Worm (Caenorhabditis elegans): Measurements from ENCODE around the gene csq-1.

Gene csq-1

ce11 chrX:14706698-14707285 is 22.1 kb downstream of the csq-1 start, which contains the start of gene tmem-184 (continued):
- TF ChIP-seq nhr-27 (tag; optimal IDR thresholded peaks at IDR 0.05) (no peak), B0336.3 (GFP tag; IDR thresholded peaks at IDR 0.05) (peak; percentile 36; the same call in 1 of the 2 replicates), let-607 (tag; optimal IDR thresholded peaks at IDR 0.05) (peak; percentile 79 to 86), pbrm-1 (GFP tag; IDR thresholded peaks at IDR 0.05) (no peak), madf-3 (GFP tag; IDR thresholded peaks at IDR 0.05) (no peak), ceh-91 (GFP tag; IDR thresholded peaks at IDR 0.05) (no peak), nhr-80 (tag; optimal IDR thresholded peaks at IDR 0.05) (peak; percentile 96), attf-6 (GFP tag; IDR thresholded peaks at IDR 0.05) (no peak), ztf-18 (tag; optimal IDR thresholded peaks at IDR 0.05) (no peak), aptf-2 (GFP tag; conservative IDR thresholded peaks at IDR 0.05) (no peak), lsl-1 (GFP tag; optimal IDR thresholded peaks at IDR 0.05) (no peak), bed-2 (GFP tag; IDR thresholded peaks at IDR 0.05) (no peak), F52B5.7 (tag; optimal IDR thresholded peaks at IDR 0.05) (no peak), nfya-2 (GFP tag; IDR thresholded peaks at IDR 0.05) (no peak), ceh-79 (tag; optimal IDR thresholded peaks at IDR 0.05) (no peak), mcd-1 (GFP tag; IDR thresholded peaks at IDR 0.05) (peak; percentile 19; the same call in 1 of the 2 replicates), K11D2.4 (GFP tag; IDR thresholded peaks at IDR 0.05) (no peak)

- TF ChIP-seq lir-1 (GFP tag; conservative IDR thresholded peaks at IDR 0.05) (no peak), F10E7.11 (tag; optimal IDR thresholded peaks at IDR 0.05) (no peak), hlh-12 (tag; optimal IDR thresholded peaks at IDR 0.05) (no peak), ztf-22 (GFP tag; optimal IDR thresholded peaks at IDR 0.05) (no peak), snpc-4 (GFP tag; optimal IDR thresholded peaks at IDR 0.05) (peak; percentile 65), snpc-4 (tag; optimal IDR thresholded peaks at IDR 0.05) (peak; percentile 64 to 81 (median 72)), unc-130 (GFP tag; optimal IDR thresholded peaks at IDR 0.05) (no peak), dpff-1 (tag; optimal IDR thresholded peaks at IDR 0.05) (no peak), Y56A3A.18 (GFP tag; IDR thresholded peaks at IDR 0.05) (no peak), tbp1 (GFP tag; optimal IDR thresholded peaks at IDR 0.05) (peak; percentile 51), nhr-179 (tag; optimal IDR thresholded peaks at IDR 0.05) (no peak), C06A6.2 (GFP tag; conservative IDR thresholded peaks at IDR 0.05) (peak; percentile 89), F57A8.1 (GFP tag; optimal IDR thresholded peaks at IDR 0.05) (no peak), ztf-3 (GFP tag; optimal IDR thresholded peaks at IDR 0.05) (no peak), ceh-100 (GFP tag; IDR thresholded peaks at IDR 0.05) (peak; percentile 52; the same call in 1 of the 2 replicates), hlh-26 (GFP tag; conservative IDR thresholded peaks at IDR 0.05) (no peak), attf-3 (GFP tag; conservative IDR thresholded peaks at IDR 0.05) (no peak), ceh-40 (GFP tag; IDR thresholded peaks at IDR 0.05) (no peak), C17E4.6 (GFP tag; IDR thresholded peaks at IDR 0.05) (no peak), aptf-3 (GFP tag; IDR thresholded peaks at IDR 0.05) (0 out of 2 replicates have a peak, but pooled peaks have one; percentile 40), madf-8 (GFP tag; conservative IDR thresholded peaks at IDR 0.05) (no peak), aptf-2 (GFP tag; conservative IDR thresholded peaks at IDR 0.05) (no peak), ZK185.1 (tag; optimal IDR thresholded peaks at IDR 0.05; ENCODE audit: poor library complexity, severe bottlenecking) (peak; percentile 53), nhr-80 (tag; optimal IDR thresholded peaks at IDR 0.05) (peak; percentile 80), tbx-9 (tag; optimal IDR thresholded peaks at IDR 0.05; ENCODE audit: borderline replicate concordance) (no peak), hrde-1 (tag; optimal IDR thresholded peaks at IDR 0.05; ENCODE audit: borderline replicate concordance) (no peak), unc-62 (GFP tag; optimal IDR thresholded peaks at IDR 0.05) (no peak), tlf-1 (GFP tag; optimal IDR thresholded peaks at IDR 0.05) (no peak), hmg-1.2 (GFP tag; IDR thresholded peaks at IDR 0.05) (peak; percentile 62), ceh-27 (GFP tag; optimal IDR thresholded peaks at IDR 0.05) (peak; percentile 92), ekl-4 (GFP tag; IDR thresholded peaks at IDR 0.05) (no peak), lin-40 (tag; optimal IDR thresholded peaks at IDR 0.05) (peak; percentile 95)
Observed at ce11 chrX:14708176-14708642, 23.5 kb downstream of the csq-1 start.

All from whole organism, young adult.